Worm (Caenorhabditis elegans) whole organism, midembryonic: Measurements from ENCODE around the gene T19C3.5.

Experiments used
- T22C8.4 ChIP-seq: fragments of 200-800 bp; sonication (Bioruptor generic); IDR thresholded peaks from 2 replicates; pipeline ENCODE4 v1.3.6; 2022; ENCODE audit warnings: missing genetic modification characterization, missing compliant biosample characterization
- cog-1 ChIP-seq: sonication (generic microtip); optimal IDR thresholded peaks from 2 replicates; lab custom pipeline; 2016; ENCODE audit warnings: missing genetic modification characterization, missing compliant biosample characterization
- flt-1 ChIP-seq: fragments of 200-800 bp; sonication (Bioruptor generic); IDR thresholded peaks from 2 replicates; pipeline ENCODE4 v1.3.6; 2022; ENCODE audit warnings: missing genetic modification characterization, missing compliant biosample characterization
- klf-2 ChIP-seq: fragments of 200-800 bp; sonication (Bioruptor generic); conservative IDR thresholded peaks from 2 replicates; pipeline ENCODE4 v1.3.6; 2022; ENCODE audit warnings: missing genetic modification reagents, missing genetic modification characterization, missing compliant biosample characterization
- med-1 ChIP-seq: sonication (generic microtip); optimal IDR thresholded peaks from 2 replicates; lab custom pipeline; 2017; ENCODE audit warnings: missing genetic modification characterization, mild to moderate bottlenecking, missing compliant biosample characterization, antibody characterized with exemption, missing genetic modification reagents; ENCODE audit not compliant: insufficient read depth
- ref-1 ChIP-seq: fragments of 200-800 bp; sonication (Bioruptor generic); conservative IDR thresholded peaks from 2 replicates; pipeline ENCODE4 v1.3.6; 2022; ENCODE audit warnings: missing genetic modification reagents, missing genetic modification characterization, missing compliant biosample characterization
- tab-1 ChIP-seq: fragments of 200-800 bp; sonication (Bioruptor generic); IDR thresholded peaks from 2 replicates; pipeline ENCODE4 v1.3.6; 2022; ENCODE audit warnings: missing genetic modification characterization, missing compliant biosample characterization
- ztf-23 ChIP-seq: fragments of 200-800 bp; sonication (Bioruptor generic); IDR thresholded peaks from 2 replicates; pipeline ENCODE4 v1.3.6; 2022; ENCODE audit warnings: missing genetic modification reagents, missing genetic modification characterization, missing compliant biosample characterization
- ztf-29 ChIP-seq: fragments of 200-800 bp; sonication (Bioruptor generic); IDR thresholded peaks from 2 replicates; pipeline ENCODE4 v1.3.6; 2022; ENCODE audit warnings: missing genetic modification reagents, missing genetic modification characterization, missing compliant biosample characterization

DNA sequence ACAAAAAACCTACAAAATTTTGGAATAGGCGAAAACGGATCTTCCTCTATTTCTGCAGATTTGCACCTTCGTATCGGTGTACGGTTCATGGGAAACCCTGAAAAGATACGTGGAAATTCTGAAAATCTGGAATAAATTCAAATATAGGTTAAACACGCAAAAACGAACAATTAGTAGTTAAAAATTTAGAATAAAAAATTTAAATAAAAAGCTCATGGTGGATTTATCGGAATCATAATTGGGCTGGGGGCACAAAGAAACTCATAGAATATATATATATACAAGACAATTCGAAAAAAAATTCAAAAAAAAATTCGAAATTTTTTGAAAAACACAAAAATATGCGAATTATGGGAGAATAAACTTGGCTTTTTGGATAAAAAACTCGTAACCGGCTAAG is 40.7 kb downstream of the T19C3.5 start, which contains the start of gene helq-1:
- TF ChIP-seq ref-1 (GFP tag; lab: Robert Waterston, UW) (no peak), med-1 (GFP tag; lab: Kevin White, UChicago) (no peak), ztf-29 (no peak), klf-2 (GFP tag; lab: Robert Waterston, UW) (no peak), ztf-23 (GFP tag; lab: Robert Waterston, UW) (no peak), tab-1 (no peak), T22C8.4 (GFP tag; lab: Robert Waterston, UW) (no peak), flt-1 (no peak), cog-1 (tag; lab: Kevin White, UChicago) (no peak)
